Fruit fly (Drosophila melanogaster): ENCODE results near the gene CG12268.
A peak's percentile ranks its signal among the peaks of the same experiment; 100 is the strongest.

Gene CG12268

dm6 chr3R:23933684-23934575 lies 14.3 kb downstream of the CG12268 start, which contains the start of gene CG5854 (continued):
- TF ChIP-seq HLH3B (GFP tag; IDR thresholded peaks at IDR 0.05) (peak; percentile 79; the same call in 1 of the 2 replicates), MESR4 (GFP tag; optimal IDR thresholded peaks at IDR 0.05) (peak; percentile 86), Ets65A (GFP tag) (peak; percentile 86), CG4360 (GFP tag; IDR thresholded peaks at IDR 0.05) (peak; percentile 68), mirr (GFP tag; optimal IDR thresholded peaks at IDR 0.05) (no peak), CG10979 (tag; optimal IDR thresholded peaks at IDR 0.05) (peak; percentile 73), nerfin-1 (tag; optimal IDR thresholded peaks at IDR 0.05) (peak; percentile 51), CG16813 (GFP tag; IDR thresholded peaks at IDR 0.05; ENCODE audit: partially characterized antibody) (peak; percentile 38; the same call in 1 of the 3 replicates), pan (optimal IDR thresholded peaks at IDR 0.05) (no peak), pan (GFP tag; optimal IDR thresholded peaks at IDR 0.05 in 1 of 2, IDR thresholded peaks at IDR 0.05 in 1 of 2) (peak in 1 of 2 experiments; percentile 83), E2f1 (GFP tag; IDR thresholded peaks at IDR 0.05) (peak; percentile 53; the same call in 1 of the 2 replicates), B-H1 (GFP tag; IDR thresholded peaks at IDR 0.05) (peak; percentile 45; the same call in 2 of the 3 replicates), crp (GFP tag; optimal IDR thresholded peaks at IDR 0.05) (no peak), CG15479 (GFP tag; optimal IDR thresholded peaks at IDR 0.05) (peak; percentile 24), CG11723 (GFP tag; optimal IDR thresholded peaks at IDR 0.05) (peak; percentile 57), CG12155 (GFP tag; optimal IDR thresholded peaks at IDR 0.05) (peak; percentile 35), cas (GFP tag; IDR thresholded peaks at IDR 0.05) (no peak), cato (GFP tag; optimal IDR thresholded peaks at IDR 0.05; ENCODE audit: borderline replicate concordance) (peak; percentile 62), ase (GFP tag; IDR thresholded peaks at IDR 0.05) (peak; percentile 69; the same call in 2 of the 3 replicates), Fer2 (tag; optimal IDR thresholded peaks at IDR 0.05) (no peak), CG8478 (optimal IDR thresholded peaks at IDR 0.05) (no peak), caup (GFP tag; optimal IDR thresholded peaks at IDR 0.05; ENCODE audit: severe bottlenecking) (peak; percentile 70), gsb-n (tag; optimal IDR thresholded peaks at IDR 0.05) (peak; percentile 74), CG10959 (GFP tag; IDR thresholded peaks at IDR 0.05) (peak; percentile 42; the same call in 1 of the 2 replicates), bowl (GFP tag; IDR thresholded peaks at IDR 0.05) (peak; percentile 38; the same call in 1 of the 2 replicates), CG8089 (GFP tag; optimal IDR thresholded peaks at IDR 0.05) (peak; percentile 77), en (GFP tag; optimal IDR thresholded peaks at IDR 0.05) (peak; percentile 50), Abd-B (GFP tag; optimal IDR thresholded peaks at IDR 0.05) (peak; percentile 33), HLH4C (GFP tag; IDR thresholded peaks at IDR 0.05; ENCODE audit: partially characterized antibody) (no peak), CG8290 (GFP tag; optimal IDR thresholded peaks at IDR 0.05) (no peak), CG8290 (tag; optimal IDR thresholded peaks at IDR 0.05) (peak in 1 of 2 experiments; percentile 90), CG11560 (tag; IDR thresholded peaks at IDR 0.05) (0 out of 3 replicates have a peak, but pooled peaks have one; percentile 8), Scr (GFP tag; IDR thresholded peaks at IDR 0.05; ENCODE audit: partially characterized antibody) (no peak), CG13287 (GFP tag; IDR thresholded peaks at IDR 0.05; ENCODE audit: partially characterized antibody) (peak; percentile 32; the same call in 1 of the 2 replicates), CG4404 (GFP tag; IDR thresholded peaks at IDR 0.05) (peak; percentile 32; the same call in 1 of the 2 replicates), Chrac-16 (GFP tag; optimal IDR thresholded peaks at IDR 0.05) (peak; percentile 64), Rfx (GFP tag; IDR thresholded peaks at IDR 0.05) (peak; percentile 77), CG5245 (GFP tag; optimal IDR thresholded peaks at IDR 0.05) (peak; percentile 64), ac (GFP tag; optimal IDR thresholded peaks at IDR 0.05) (no peak), tll (GFP tag; optimal IDR thresholded peaks at IDR 0.05) (no peak), CG1233 (GFP tag; optimal IDR thresholded peaks at IDR 0.05) (peak; percentile 66), luna (GFP tag; optimal IDR thresholded peaks at IDR 0.05) (peak; percentile 50), wdn (GFP tag; IDR thresholded peaks at IDR 0.05) (peak; percentile 33; the same call in 1 of the 2 replicates), Sin3A (optimal IDR thresholded peaks at IDR 0.05) (peak; percentile 61), HLH54F (GFP tag; optimal IDR thresholded peaks at IDR 0.05) (peak; percentile 38), run (tag; optimal IDR thresholded peaks at IDR 0.05) (peak; percentile 38), H15 (GFP tag; IDR thresholded peaks at IDR 0.05) (peak; percentile 69; the same call in 2 of the 3 replicates), CG4707 (GFP tag; optimal IDR thresholded peaks at IDR 0.05) (peak; percentile 75)

Measured in whole organism, embryonic.